Worm (Caenorhabditis elegans) whole organism, L1 larva: ENCODE measurements around the gene C29F9.2.
"Not testable (repeated sequence)": the region's sequence is repeated elsewhere in the genome, so short reads cannot be mapped to it uniquely, and the experiment has no call there.

Source experiments
- C34B4.2 ChIP-seq: sonication (generic microtip); optimal IDR thresholded peaks from 2 replicates; lab custom pipeline; 2017; ENCODE audit warnings: mild to moderate bottlenecking, missing genetic modification characterization, missing compliant biosample characterization
- F16B12.6 ChIP-seq: fragments of 150-350 bp; optimal IDR thresholded peaks from 2 replicates; lab custom pipeline; 2014; ENCODE audit warnings: missing biosample characterization, missing genetic modification characterization
- aha-1 ChIP-seq: fragments of 150-350 bp; optimal IDR thresholded peaks from 2 replicates; lab custom pipeline; 2014; ENCODE audit warnings: missing biosample characterization, missing genetic modification characterization
- alr-1 ChIP-seq: fragments of 200-800 bp; sonication (Bioruptor generic); optimal IDR thresholded peaks from 2 replicates; lab custom pipeline; 2018; ENCODE audit warnings: borderline replicate concordance, mild to moderate bottlenecking, missing genetic modification characterization, missing compliant biosample characterization
- aly-2 ChIP-seq: fragments of 150-350 bp; optimal IDR thresholded peaks from 2 replicates; lab custom pipeline; 2014; ENCODE audit warnings: missing biosample characterization, missing genetic modification characterization
- ceh-63 ChIP-seq: fragments of 200-800 bp; sonication (Bioruptor generic); optimal IDR thresholded peaks from 2 replicates; lab custom pipeline; 2018; ENCODE audit warnings: mild to moderate bottlenecking, missing genetic modification characterization, missing compliant biosample characterization
- ceh-82 ChIP-seq, 3 experiments: fragments of 150-350 bp in 1 of 3; sonication (generic microtip) in 2 of 3; optimal IDR thresholded peaks; 2 replicates each; lab custom pipeline; 2014 to 2017; ENCODE audit warnings: missing biosample characterization in 3 of 3, missing genetic modification characterization in 3 of 3
- dsc-1 ChIP-seq: sonication (generic microtip); optimal IDR thresholded peaks from 2 replicates; lab custom pipeline; 2016; ENCODE audit warnings: mild to moderate bottlenecking, missing genetic modification characterization, missing compliant biosample characterization
- efl-1 ChIP-seq, 4 experiments: fragments of 150-350 bp; optimal IDR thresholded peaks in 3 of 4; peaks in 1 of 4; 1 replicate in 1 of 4; 2 replicates in 3 of 4; lab custom pipeline; 2014; ENCODE audit warnings: missing biosample characterization in 2 of 4, missing genetic modification characterization in 2 of 4, missing genetic modification reagents in 2 of 4
- efl-3 ChIP-seq: fragments of 200-800 bp; sonication (Bioruptor generic); optimal IDR thresholded peaks from 2 replicates; lab custom pipeline; 2018; ENCODE audit warnings: mild to moderate bottlenecking, missing genetic modification characterization, missing compliant biosample characterization
- elt-2 ChIP-seq: sonication (generic microtip); optimal IDR thresholded peaks from 2 replicates; lab custom pipeline; 2016; ENCODE audit warnings: missing genetic modification characterization, mild to moderate bottlenecking, inconsistent platforms, missing compliant biosample characterization, missing genetic modification reagents
- fkh-4 ChIP-seq: sonication (generic microtip); optimal IDR thresholded peaks from 2 replicates; lab custom pipeline; 2016; ENCODE audit warnings: missing compliant biosample characterization, missing genetic modification characterization, borderline replicate concordance
- fkh-8 ChIP-seq: sonication (generic microtip); optimal IDR thresholded peaks from 2 replicates; lab custom pipeline; 2016; ENCODE audit warnings: mild to moderate bottlenecking, missing genetic modification characterization, missing compliant biosample characterization
- hlh-17 ChIP-seq: fragments of 200-800 bp; sonication (Bioruptor generic); optimal IDR thresholded peaks from 2 replicates; lab custom pipeline; 2018; ENCODE audit warnings: missing genetic modification characterization, mild to moderate bottlenecking, missing compliant biosample characterization, moderate library complexity, borderline replicate concordance
- isw-1 ChIP-seq: fragments of 200-800 bp; sonication (Bioruptor generic); IDR thresholded peaks from 2 replicates; pipeline ENCODE4 v1.3.6; 2022; ENCODE audit warnings: missing genetic modification characterization, missing compliant biosample characterization
- jun-1 ChIP-seq: fragments of 150-350 bp; optimal IDR thresholded peaks from 2 replicates; lab custom pipeline; 2014; ENCODE audit warnings: missing biosample characterization, missing genetic modification reagents, missing genetic modification characterization
- lin-14 ChIP-seq: fragments of 200-800 bp; sonication (Bioruptor generic); optimal IDR thresholded peaks from 2 replicates; lab custom pipeline; 2018; ENCODE audit warnings: mild to moderate bottlenecking, missing genetic modification characterization, moderate library complexity, missing compliant biosample characterization
- lin-15B ChIP-seq: fragments of 150-350 bp; sonication (generic microtip); optimal IDR thresholded peaks from 3 replicates; lab custom pipeline; 2014; ENCODE audit warnings: missing biosample characterization, missing genetic modification characterization
- lin-35 ChIP-seq, 2 experiments: fragments of 150-350 bp; optimal IDR thresholded peaks; 2 replicates each; lab custom pipeline; 2014; ENCODE audit warnings: missing biosample characterization in 2 of 2, missing genetic modification characterization in 2 of 2, missing genetic modification reagents in 2 of 2
- lir-3 ChIP-seq: sonication (generic microtip); optimal IDR thresholded peaks from 2 replicates; lab custom pipeline; 2016; ENCODE audit warnings: mild to moderate bottlenecking, missing genetic modification characterization, moderate library complexity, missing compliant biosample characterization; ENCODE audit not compliant: poor library complexity
- lsy-2 ChIP-seq, 2 experiments: fragments of 150-350 bp; optimal IDR thresholded peaks; 2 replicates each; lab custom pipeline; 2014; ENCODE audit warnings: missing biosample characterization in 2 of 2, missing genetic modification characterization in 2 of 2
- mab-9 ChIP-seq: fragments of 200-800 bp; sonication (Bioruptor generic); IDR thresholded peaks from 2 replicates; pipeline ENCODE4 v1.3.6; 2022; ENCODE audit warnings: missing genetic modification reagents, missing genetic modification characterization, missing compliant biosample characterization
- mdl-1 ChIP-seq, 2 experiments: fragments of 150-350 bp; optimal IDR thresholded peaks; 2 replicates each; lab custom pipeline; 2014 to 2017; ENCODE audit warnings: missing biosample characterization in 2 of 2, missing genetic modification characterization in 2 of 2, inconsistent platforms in 1 of 2
- mef-2 ChIP-seq: fragments of 150-350 bp; optimal IDR thresholded peaks from 2 replicates; lab custom pipeline; 2014; ENCODE audit warnings: missing biosample characterization, missing genetic modification characterization
- nhr-19 ChIP-seq: fragments of 200-800 bp; sonication (Bioruptor generic); conservative IDR thresholded peaks from 2 replicates; pipeline ENCODE4 v1.3.6; 2022; ENCODE audit warnings: missing genetic modification characterization, missing compliant biosample characterization
- nhr-20 ChIP-seq: sonication (generic microtip); optimal IDR thresholded peaks from 2 replicates; lab custom pipeline; 2016; ENCODE audit warnings: mild to moderate bottlenecking, missing genetic modification characterization, missing compliant biosample characterization
- nhr-28 ChIP-seq: fragments of 150-350 bp; optimal IDR thresholded peaks from 2 replicates; lab custom pipeline; 2014; ENCODE audit warnings: missing biosample characterization, missing genetic modification characterization
- nhr-47 ChIP-seq: sonication (generic microtip); optimal IDR thresholded peaks from 2 replicates; lab custom pipeline; 2016; ENCODE audit warnings: mild to moderate bottlenecking, missing genetic modification characterization, moderate library complexity, missing compliant biosample characterization
- nhr-71 ChIP-seq: sonication (generic microtip); optimal IDR thresholded peaks from 2 replicates; lab custom pipeline; 2016; ENCODE audit warnings: mild to moderate bottlenecking, missing genetic modification characterization, moderate library complexity, missing compliant biosample characterization
- nhr-84 ChIP-seq: sonication (generic microtip); optimal IDR thresholded peaks from 2 replicates; lab custom pipeline; 2017; ENCODE audit warnings: missing biosample characterization, missing genetic modification characterization
- nhr-85 ChIP-seq: sonication (generic microtip); peaks from one replicate; lab custom pipeline; 2016; ENCODE audit warnings: missing genetic modification characterization, inconsistent platforms, missing compliant biosample characterization
- nhr-90 ChIP-seq: sonication (generic microtip); optimal IDR thresholded peaks from 2 replicates; lab custom pipeline; 2016; ENCODE audit warnings: mild to moderate bottlenecking, missing genetic modification characterization, missing compliant biosample characterization; ENCODE audit not compliant: poor library complexity
- pax-3 ChIP-seq: fragments of 200-800 bp; sonication (Bioruptor generic); optimal IDR thresholded peaks from 2 replicates; lab custom pipeline; 2018; ENCODE audit warnings: mild to moderate bottlenecking, missing genetic modification characterization, moderate library complexity, missing compliant biosample characterization
- rnt-1 ChIP-seq: sonication (generic microtip); optimal IDR thresholded peaks from 2 replicates; lab custom pipeline; 2016; ENCODE audit warnings: mild to moderate bottlenecking, missing genetic modification characterization, moderate library complexity, missing compliant biosample characterization
- skn-1 ChIP-seq: fragments of 150-350 bp; optimal IDR thresholded peaks from 2 replicates; lab custom pipeline; 2014; ENCODE audit warnings: missing biosample characterization, missing genetic modification characterization
- snpc-4 ChIP-seq: fragments of 150-350 bp; optimal IDR thresholded peaks from 2 replicates; lab custom pipeline; 2014; ENCODE audit warnings: missing biosample characterization, missing genetic modification characterization
- snu-23 ChIP-seq: sonication (generic microtip); optimal IDR thresholded peaks from 2 replicates; lab custom pipeline; 2016; ENCODE audit warnings: missing genetic modification characterization, missing compliant biosample characterization
- sptf-1 ChIP-seq: fragments of 150-350 bp; optimal IDR thresholded peaks from 2 replicates; lab custom pipeline; 2014; ENCODE audit warnings: missing biosample characterization, missing genetic modification characterization
- tlp-1 ChIP-seq: fragments of 150-350 bp; optimal IDR thresholded peaks from 2 replicates; lab custom pipeline; 2014; ENCODE audit warnings: missing biosample characterization, missing genetic modification characterization
- unc-130 ChIP-seq: fragments of 150-350 bp; optimal IDR thresholded peaks from 2 replicates; lab custom pipeline; 2017; ENCODE audit warnings: missing biosample characterization, missing genetic modification characterization, inconsistent platforms
- unc-98 ChIP-seq: fragments of 200-800 bp; sonication (Bioruptor generic); IDR thresholded peaks from 2 replicates; pipeline ENCODE4 v1.3.6; 2022; ENCODE audit warnings: missing genetic modification characterization, missing compliant biosample characterization
- zag-1 ChIP-seq: fragments of 150-350 bp; optimal IDR thresholded peaks from 2 replicates; lab custom pipeline; 2014; ENCODE audit warnings: missing biosample characterization, missing genetic modification characterization

Gene C29F9.2

DNA sequence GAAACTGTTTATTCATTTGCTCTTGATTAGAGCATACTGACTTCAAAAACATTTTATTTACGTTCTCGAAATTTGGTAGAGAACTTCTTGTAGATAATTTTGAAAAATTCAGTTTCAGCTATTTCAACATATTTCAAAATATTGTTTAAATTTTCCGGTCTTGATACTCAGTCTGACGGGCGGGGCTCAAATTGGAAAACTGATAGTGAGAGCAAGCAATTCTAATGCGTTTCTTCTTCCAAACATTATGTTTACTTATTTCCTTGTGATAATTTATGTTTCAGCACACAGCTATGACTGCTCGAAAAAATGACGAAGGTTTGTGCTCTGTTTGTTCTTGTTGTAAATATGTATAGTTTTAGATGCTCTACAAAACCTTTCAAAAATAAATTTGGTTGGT, 10.5 kb upstream of the C29F9.2 start, which contains the start of gene pals-24:
TSS of gene pals-24 (plus strand) at position 237 of the 400 bp plus-strand sequence.
- TF ChIP-seq lin-35 (GFP tag; optimal IDR thresholded peaks at IDR 0.05; lab: Kevin White, UChicago), result peak in 1 of 2 experiments; percentile 14
- peak; percentile 56 for TF ChIP-seq elt-2 (tag; lab: Kevin White, UChicago)
- no peak for TF ChIP-seq jun-1 (tag; lab: Kevin White, UChicago)
- TF ChIP-seq nhr-84 (tag; lab: Kevin White, UChicago), result no peak
- TF ChIP-seq efl-1 (optimal IDR thresholded peaks at IDR 0.05; lab: Kevin White, UChicago), result no peak
- TF ChIP-seq efl-1 (GFP tag; optimal IDR thresholded peaks at IDR 0.05 in 1 of 2; lab: Kevin White, UChicago), result peak in 1 of 2 experiments; percentile 79
- no peak for TF ChIP-seq zag-1 (tag; lab: Kevin White, UChicago)
- no peak for TF ChIP-seq C34B4.2
- TF ChIP-seq alr-1 (tag; lab: Kevin White, UChicago), result no peak
- no peak for TF ChIP-seq nhr-20 (tag; lab: Kevin White, UChicago)
- TF ChIP-seq rnt-1 (tag; lab: Kevin White, UChicago), result no peak

DNA sequence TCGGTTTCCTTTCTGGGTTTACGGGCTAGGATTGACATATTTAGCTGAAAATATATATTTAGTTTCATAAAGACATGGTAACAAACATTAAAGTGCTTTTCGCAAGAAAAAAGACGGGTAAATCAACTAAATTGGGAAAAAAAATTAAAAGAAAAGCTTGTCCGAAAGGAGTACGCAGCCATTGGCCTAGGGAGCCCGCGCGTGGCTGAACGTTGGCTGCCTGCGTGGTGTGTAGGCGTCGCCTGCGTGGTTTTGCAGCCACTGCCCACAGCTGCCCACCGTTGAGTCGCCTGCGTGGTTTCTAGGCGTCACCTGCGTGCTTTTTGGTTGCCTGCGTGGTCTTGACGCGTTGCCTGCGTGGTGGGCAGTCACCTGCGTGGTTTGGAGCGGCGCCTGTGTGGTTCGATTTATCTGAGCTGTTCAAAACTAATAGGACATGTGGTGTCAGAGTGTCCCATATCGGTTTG, 8.7 kb upstream of the C29F9.2 start, which contains the start of gene C29F9.12:
TSS of gene C29F9.12 (minus strand) at position 51 of the 467 bp plus-strand sequence.
- TF ChIP-seq mdl-1 (tag; optimal IDR thresholded peaks at IDR 0.05; lab: Kevin White, UChicago); fkh-8; isw-1 (GFP tag; lab: Robert Waterston, UW): not testable (repeated sequence)

DNA sequence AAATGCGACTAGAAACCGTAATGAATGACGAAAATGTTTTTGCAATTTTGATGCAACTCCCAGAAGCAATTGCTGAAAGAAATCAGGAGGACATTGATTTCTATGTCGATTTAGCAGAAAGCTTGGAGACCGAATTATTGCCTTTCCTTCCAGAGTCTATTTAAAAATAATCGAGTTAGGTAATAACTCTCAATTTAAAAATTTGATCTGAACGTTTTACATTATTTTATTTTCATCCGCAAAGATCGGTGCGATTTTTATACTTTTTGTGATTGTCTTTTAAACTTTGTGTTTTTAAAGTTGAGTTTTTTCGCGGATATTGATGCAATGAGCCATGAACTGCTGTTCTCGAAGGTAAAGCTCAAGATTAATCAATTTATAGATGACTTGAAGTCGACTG, 6.3 kb upstream of the C29F9.2 start, which contains the start of gene pals-23:
TSS of gene pals-23 (plus strand) at position 301 of the 400 bp plus-strand sequence.
- no peak for TF ChIP-seq snu-23 (GFP tag; lab: Kevin White, UChicago)
- TF ChIP-seq nhr-71 (tag; lab: Kevin White, UChicago), result no peak
- TF ChIP-seq zag-1 (tag; lab: Kevin White, UChicago), result no peak
- TF ChIP-seq skn-1 (tag; lab: Kevin White, UChicago), result no peak
- TF ChIP-seq aha-1 (tag; lab: Kevin White, UChicago), result no peak
- TF ChIP-seq lsy-2 (tag; optimal IDR thresholded peaks at IDR 0.05; lab: Kevin White, UChicago), result no peak
- no peak for TF ChIP-seq mef-2 (tag; lab: Kevin White, UChicago)
- no peak for TF ChIP-seq lin-15B (tag; lab: Kevin White, UChicago)
- TF ChIP-seq lir-3 (tag; lab: Kevin White, UChicago), result no peak
- no peak for TF ChIP-seq fkh-8
- TF ChIP-seq efl-3 (GFP tag; lab: Kevin White, UChicago), result no peak
- no peak for TF ChIP-seq fkh-4 (tag; lab: Kevin White, UChicago)
- TF ChIP-seq nhr-47 (tag; lab: Kevin White, UChicago), result no peak
- no peak for TF ChIP-seq isw-1 (GFP tag; lab: Robert Waterston, UW)
- no peak for TF ChIP-seq nhr-90 (tag; lab: Kevin White, UChicago)
- no peak for TF ChIP-seq ceh-63 (GFP tag; lab: Kevin White, UChicago)
- TF ChIP-seq sptf-1, result no peak
- TF ChIP-seq elt-2 (tag; lab: Kevin White, UChicago), result no peak
- no peak for TF ChIP-seq unc-98 (GFP tag; lab: Robert Waterston, UW)

- TF ChIP-seq lir-3 (tag; lab: Kevin White, UChicago), result peak; percentile 34
- peak; percentile 60 for TF ChIP-seq F16B12.6 (tag; lab: Kevin White, UChicago)
- TF ChIP-seq ceh-82 (tag; optimal IDR thresholded peaks at IDR 0.05; lab: Kevin White, UChicago), result peak in 2 of 3 experiments; percentile 2 to 70
- TF ChIP-seq lin-15B (tag; lab: Kevin White, UChicago), result peak; percentile 61
- TF ChIP-seq elt-2 (tag; lab: Kevin White, UChicago), result peak; percentile 1
- peak; percentile 77 for TF ChIP-seq lin-14 (GFP tag; lab: Kevin White, UChicago)
- TF ChIP-seq unc-130, result peak; percentile 27
- no peak for TF ChIP-seq fkh-4 (tag; lab: Kevin White, UChicago)
- peak; percentile 14 for TF ChIP-seq zag-1 (tag; lab: Kevin White, UChicago)
- peak; percentile 37 for TF ChIP-seq nhr-20 (tag; lab: Kevin White, UChicago)
- TF ChIP-seq dsc-1 (tag; lab: Kevin White, UChicago), result peak; percentile 37
- TF ChIP-seq nhr-28 (tag; lab: Kevin White, UChicago), result no peak
- TF ChIP-seq fkh-8, result peak; percentile 56
- peak; percentile 71 for TF ChIP-seq nhr-85 (tag; lab: Kevin White, UChicago)
- peak; percentile 64 for TF ChIP-seq snu-23 (GFP tag; lab: Kevin White, UChicago)
- peak; percentile 16 for TF ChIP-seq snpc-4 (tag; lab: Kevin White, UChicago)
- TF ChIP-seq lin-35 (GFP tag; optimal IDR thresholded peaks at IDR 0.05; lab: Kevin White, UChicago), result peak; percentile 68 to 72
- TF ChIP-seq aly-2 (tag; lab: Kevin White, UChicago), result no peak
- TF ChIP-seq nhr-19 (GFP tag; lab: Robert Waterston, UW), result peak; percentile 15; the same call in 1 of the 2 replicates
- no peak for TF ChIP-seq mab-9 (GFP tag; lab: Robert Waterston, UW)
- TF ChIP-seq tlp-1 (tag; lab: Kevin White, UChicago), result no peak
- TF ChIP-seq pax-3 (tag; lab: Kevin White, UChicago), result no peak
- TF ChIP-seq nhr-71 (tag; lab: Kevin White, UChicago), result peak; percentile 61
- TF ChIP-seq rnt-1 (tag; lab: Kevin White, UChicago), result peak; percentile 42
- no peak for TF ChIP-seq hlh-17 (GFP tag; lab: Kevin White, UChicago)
Observed at ce11 chrIII:131627-132026, 880 bp downstream of the C29F9.2 start.
